Worm (Caenorhabditis elegans) whole organism, L1 larva: ENCODE measurements around the gene W02B12.13.

Source experiments
- ama-1 ChIP-seq: fragments of 150-350 bp; optimal IDR thresholded peaks from 2 replicates; lab custom pipeline; 2014
- elt-2 ChIP-seq: sonication (generic microtip); optimal IDR thresholded peaks from 2 replicates; lab custom pipeline; 2016; ENCODE audit warnings: missing genetic modification characterization, mild to moderate bottlenecking, inconsistent platforms, missing compliant biosample characterization, missing genetic modification reagents
- fkh-10 ChIP-seq: sonication (generic microtip); optimal IDR thresholded peaks from 2 replicates; lab custom pipeline; 2017; ENCODE audit warnings: missing biosample characterization, missing genetic modification reagents, missing genetic modification characterization
- nhr-84 ChIP-seq: sonication (generic microtip); optimal IDR thresholded peaks from 2 replicates; lab custom pipeline; 2017; ENCODE audit warnings: missing biosample characterization, missing genetic modification characterization
- skn-1 ChIP-seq: fragments of 150-350 bp; optimal IDR thresholded peaks from 2 replicates; lab custom pipeline; 2014; ENCODE audit warnings: missing biosample characterization, missing genetic modification characterization
- unc-86 ChIP-seq: sonication (generic microtip); optimal IDR thresholded peaks from 2 replicates; lab custom pipeline; 2016; ENCODE audit warnings: missing genetic modification characterization, missing compliant biosample characterization
- zip-4 ChIP-seq: fragments of 200-800 bp; sonication (Bioruptor generic); optimal IDR thresholded peaks from 2 replicates; lab custom pipeline; 2018; ENCODE audit warnings: mild to moderate bottlenecking, missing genetic modification characterization, moderate library complexity, missing compliant biosample characterization

DNA sequence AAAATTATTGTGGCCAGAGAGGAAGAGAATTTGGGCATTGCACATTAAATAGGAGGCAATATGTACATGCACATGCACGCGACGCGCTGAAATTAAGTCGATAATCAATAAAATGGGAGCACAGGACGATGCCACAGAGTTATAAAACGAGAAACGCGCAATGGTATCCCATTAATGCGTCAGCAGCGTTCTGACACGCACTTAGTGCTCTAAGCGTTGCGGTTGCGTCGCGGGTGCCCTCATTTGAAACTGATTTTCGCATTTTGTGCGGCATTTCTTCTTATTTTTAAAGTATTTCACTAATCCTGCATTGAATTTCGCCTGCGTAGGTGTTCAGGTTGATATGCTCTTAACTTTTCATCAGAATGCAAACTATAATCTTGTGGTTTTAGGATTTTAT lies 8.0 kb downstream of the W02B12.13 start, which contains the start of gene rsp-1:
- TF ChIP-seq nhr-84 (tag; lab: Kevin White, UChicago) (no peak), zip-4 (GFP tag; lab: Kevin White, UChicago) (peak; percentile 74), skn-1 (tag; lab: Kevin White, UChicago) (peak; percentile 83), ama-1 (lab: Kevin White, UChicago) (no peak), fkh-10 (GFP tag; lab: Kevin White, UChicago) (peak; percentile 57), elt-2 (tag; lab: Kevin White, UChicago) (peak; percentile 76), unc-86 (tag; lab: Kevin White, UChicago) (peak; percentile 83)
